Worm (Caenorhabditis elegans) whole organism, early embryonic: ENCODE results near the gene actl-1.

Experiments used
- B0310.2 ChIP-seq: sonication (generic microtip); optimal IDR thresholded peaks from 2 replicates; lab custom pipeline; 2016; ENCODE audit warnings: mild to moderate bottlenecking, missing genetic modification characterization, missing compliant biosample characterization
- ama-1 ChIP-seq: fragments of 150-350 bp; optimal IDR thresholded peaks from 2 replicates; lab custom pipeline; 2014
- ceh-36 ChIP-seq: sonication (generic microtip); optimal IDR thresholded peaks from 2 replicates; lab custom pipeline; 2016; ENCODE audit warnings: missing genetic modification characterization, inconsistent platforms, missing compliant biosample characterization
- pes-1 ChIP-seq: fragments of 200-800 bp; sonication (Bioruptor generic); IDR thresholded peaks from 2 replicates; pipeline ENCODE4 v1.3.6; 2022; ENCODE audit warnings: missing genetic modification reagents, missing genetic modification characterization, missing compliant biosample characterization

DNA sequence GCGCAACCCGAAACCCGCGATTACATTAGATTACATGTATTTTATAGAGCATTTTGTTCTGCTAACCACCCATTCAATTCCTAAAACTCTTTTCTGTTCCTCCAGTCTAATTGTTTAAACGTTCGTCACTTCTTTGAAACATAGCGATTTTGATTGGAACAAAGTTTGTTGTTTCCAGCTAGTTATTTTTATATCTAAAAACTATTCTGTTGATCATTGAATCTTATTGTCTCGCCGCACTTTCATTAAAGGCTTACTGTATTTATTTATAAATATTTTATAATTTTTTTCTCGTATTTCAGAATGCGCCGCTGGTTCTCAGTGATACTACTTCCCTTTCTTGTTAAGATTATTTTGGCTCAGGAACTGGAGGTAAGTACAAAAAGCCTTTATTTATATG is 43.1 kb upstream of the actl-1 start, which contains the start of gene T14E8.2:
- TF ChIP-seq ama-1 (lab: Kevin White, UChicago) (no peak), ceh-36 (tag; lab: Kevin White, UChicago) (no peak), pes-1 (GFP tag; lab: Robert Waterston, UW) (no peak), B0310.2 (tag; lab: Kevin White, UChicago) (no peak)
